Worm (Caenorhabditis elegans): ENCODE data around the gene F55C9.3.

F55C9.3 gene

DNA sequence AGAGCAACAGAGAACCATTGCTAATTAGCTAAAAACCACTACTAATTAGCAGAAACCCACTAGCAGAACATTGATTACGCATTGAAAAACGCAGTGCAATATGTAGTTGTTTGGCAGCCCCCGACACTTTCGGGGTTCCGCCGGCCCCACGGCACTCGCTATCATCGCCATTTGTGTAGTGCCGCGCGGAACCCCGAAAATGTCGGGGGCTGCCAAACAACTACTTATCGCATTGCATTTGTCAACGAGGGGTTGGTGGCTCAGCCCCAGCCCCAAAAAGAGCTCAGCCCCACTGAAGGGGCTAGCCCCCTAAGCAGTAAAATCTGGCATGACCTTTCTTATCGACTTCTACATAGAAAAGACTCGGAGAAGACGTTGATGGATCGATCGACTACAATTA is 28.6 kb downstream of the F55C9.3 start:
- no peak for TF ChIP-seq sptf-1 (tag; optimal IDR thresholded peaks at IDR 0.05)
- no peak for TF ChIP-seq elt-3 (tag; optimal IDR thresholded peaks at IDR 0.05)
- TF ChIP-seq elt-1 (tag; optimal IDR thresholded peaks at IDR 0.05; ENCODE audit: borderline replicate concordance, insufficient read depth), result no peak
- no peak for TF ChIP-seq hlh-1 (tag; optimal IDR thresholded peaks at IDR 0.05)
- no peak for TF ChIP-seq ces-1 (GFP tag; optimal IDR thresholded peaks at IDR 0.05)

DNA sequence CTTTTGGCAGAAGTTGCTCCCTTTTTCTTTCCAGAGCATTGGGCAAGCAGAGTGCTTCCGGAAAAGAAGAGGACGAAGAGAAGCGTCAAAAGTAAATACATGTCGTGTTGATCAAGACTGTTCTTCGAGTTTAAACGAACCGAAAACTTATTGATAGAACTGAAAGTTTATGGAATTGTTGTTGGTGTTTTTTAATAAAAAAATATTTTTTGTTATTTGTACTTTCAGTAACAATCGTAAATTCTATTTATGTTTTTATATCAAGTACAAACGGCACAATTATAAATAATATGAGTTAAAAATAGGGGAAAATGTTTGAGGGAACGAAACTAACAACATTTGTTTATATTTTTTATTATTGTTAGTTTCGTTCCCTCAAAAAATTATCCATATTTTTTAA is 30.3 kb downstream of the F55C9.3 start, which contains the start of gene F21D9.3:
Gene F21D9.3 (minus strand): TSS at position 101 of the 400 bp plus-strand sequence.
- no peak for TF ChIP-seq mab-5 (tag; optimal IDR thresholded peaks at IDR 0.05)
- no peak for TF ChIP-seq snpc-4 (tag; optimal IDR thresholded peaks at IDR 0.05)
- TF ChIP-seq tbx-8 (GFP tag; optimal IDR thresholded peaks at IDR 0.05), result no peak
- TF ChIP-seq blmp-1 (tag; optimal IDR thresholded peaks at IDR 0.05), result no peak
- no peak for TF ChIP-seq nhr-28 (tag; optimal IDR thresholded peaks at IDR 0.05)
- TF ChIP-seq zip-8 (tag; optimal IDR thresholded peaks at IDR 0.05), result no peak
- TF ChIP-seq mep-1 (tag; optimal IDR thresholded peaks at IDR 0.05), result no peak
- TF ChIP-seq cnd-1 (tag; optimal IDR thresholded peaks at IDR 0.05), result no peak
- no peak for TF ChIP-seq elt-3 (tag; optimal IDR thresholded peaks at IDR 0.05)
- no peak for TF ChIP-seq nhr-76 (tag; optimal IDR thresholded peaks at IDR 0.05)
- no peak for TF ChIP-seq unc-62 (GFP tag; optimal IDR thresholded peaks at IDR 0.05)
- TF ChIP-seq bed-3 (GFP tag; optimal IDR thresholded peaks at IDR 0.05), result no peak
- TF ChIP-seq drap-1 (GFP tag; optimal IDR thresholded peaks at IDR 0.05), result no peak
- no peak for TF ChIP-seq nhr-12 (tag; optimal IDR thresholded peaks at IDR 0.05)
- TF ChIP-seq mls-2 (tag; optimal IDR thresholded peaks at IDR 0.05), result no peak
- no peak for TF ChIP-seq hlh-1 (tag; optimal IDR thresholded peaks at IDR 0.05)

ce11 chrV:19253520-19253919 is 34.5 kb downstream of the F55C9.3 start, which contains the start of gene F21D9.4:
F21D9.4 (plus strand) TSS chrV:19253820.
- no peak for TF ChIP-seq nhr-12 (tag; optimal IDR thresholded peaks at IDR 0.05)
- no peak for TF ChIP-seq zip-8 (tag; optimal IDR thresholded peaks at IDR 0.05)
- TF ChIP-seq hlh-1 (tag; optimal IDR thresholded peaks at IDR 0.05), result no peak
- no peak for TF ChIP-seq lin-13 (tag; optimal IDR thresholded peaks at IDR 0.05)
- no peak for TF ChIP-seq flh-1 (GFP tag; optimal IDR thresholded peaks at IDR 0.05)
- TF ChIP-seq sptf-1 (tag; optimal IDR thresholded peaks at IDR 0.05), result no peak
- TF ChIP-seq ham-2 (GFP tag; optimal IDR thresholded peaks at IDR 0.05), result no peak
- no peak for TF ChIP-seq lsy-2 (tag; optimal IDR thresholded peaks at IDR 0.05)
- no peak for TF ChIP-seq M03D4.4 (tag; optimal IDR thresholded peaks at IDR 0.05)
- no peak for TF ChIP-seq unc-62 (GFP tag; optimal IDR thresholded peaks at IDR 0.05)
- TF ChIP-seq sem-2 (GFP tag; optimal IDR thresholded peaks at IDR 0.05), result no peak
- no peak for TF ChIP-seq drap-1 (GFP tag; optimal IDR thresholded peaks at IDR 0.05)
- no peak for TF ChIP-seq unc-39 (tag; optimal IDR thresholded peaks at IDR 0.05)
- no peak for TF ChIP-seq blmp-1 (tag; optimal IDR thresholded peaks at IDR 0.05)
- no peak for TF ChIP-seq mls-2 (tag; optimal IDR thresholded peaks at IDR 0.05)

DNA sequence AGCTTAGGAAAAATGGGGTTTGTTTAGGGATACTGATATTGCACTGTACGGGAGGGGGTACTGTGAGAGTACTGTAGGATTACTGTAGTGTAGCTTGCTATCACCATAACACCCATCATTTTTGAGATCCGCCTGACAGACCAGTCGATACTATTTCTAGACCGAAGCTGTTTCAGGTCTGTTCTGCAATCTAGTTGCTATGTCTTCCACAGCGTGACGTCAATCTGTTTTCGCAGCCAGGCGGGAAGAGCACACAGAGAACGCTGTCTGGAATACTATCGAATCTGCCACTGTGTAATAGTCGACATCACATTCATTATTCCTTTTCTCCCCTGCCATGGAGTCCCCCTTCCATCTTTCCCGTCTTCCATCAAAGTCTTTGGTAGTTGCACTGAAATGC is 36.1 kb downstream of the F55C9.3 start, which contains the start of gene F21D9.11:
Gene F21D9.11 (plus strand): TSS at position 301 of the 400 bp plus-strand sequence.
- TF ChIP-seq ces-1 (GFP tag; optimal IDR thresholded peaks at IDR 0.05) (no peak), bed-3 (GFP tag; optimal IDR thresholded peaks at IDR 0.05) (no peak), snpc-4 (tag; optimal IDR thresholded peaks at IDR 0.05) (no peak), lsy-2 (tag; optimal IDR thresholded peaks at IDR 0.05) (no peak), flh-1 (GFP tag; optimal IDR thresholded peaks at IDR 0.05) (no peak), unc-39 (tag; optimal IDR thresholded peaks at IDR 0.05) (no peak), ham-2 (GFP tag; optimal IDR thresholded peaks at IDR 0.05) (no peak), tbx-8 (GFP tag; optimal IDR thresholded peaks at IDR 0.05) (no peak), zip-8 (tag; optimal IDR thresholded peaks at IDR 0.05) (no peak), sem-2 (GFP tag; optimal IDR thresholded peaks at IDR 0.05) (no peak), nhr-2 (tag; optimal IDR thresholded peaks at IDR 0.05) (no peak), ceh-43 (GFP tag; optimal IDR thresholded peaks at IDR 0.05) (no peak), nhr-12 (tag; optimal IDR thresholded peaks at IDR 0.05) (no peak), lin-32 (GFP tag; optimal IDR thresholded peaks at IDR 0.05) (no peak)

- TF ChIP-seq cnd-1 (tag; optimal IDR thresholded peaks at IDR 0.05) (peak; percentile 16), ceh-43 (GFP tag; optimal IDR thresholded peaks at IDR 0.05) (no peak), nhr-2 (tag; optimal IDR thresholded peaks at IDR 0.05) (peak; percentile 36), ces-1 (GFP tag; optimal IDR thresholded peaks at IDR 0.05) (no peak)
Observed at ce11 chrV:19250983-19251382, 37.0 kb downstream of the F55C9.3 start, which contains the start of gene str-81. str-81 (minus strand) TSS chrV:19251083.

- TF ChIP-seq ztf-11 (tag; optimal IDR thresholded peaks at IDR 0.05) (no peak), hlh-1 (tag; optimal IDR thresholded peaks at IDR 0.05) (no peak), tbx-8 (GFP tag; optimal IDR thresholded peaks at IDR 0.05) (no peak), lin-13 (tag; optimal IDR thresholded peaks at IDR 0.05) (no peak), unc-120 (tag; optimal IDR thresholded peaks at IDR 0.05; ENCODE audit: poor library complexity, severe bottlenecking) (no peak), snpc-4 (tag; optimal IDR thresholded peaks at IDR 0.05) (no peak), cnd-1 (tag; optimal IDR thresholded peaks at IDR 0.05) (no peak), sem-2 (GFP tag; optimal IDR thresholded peaks at IDR 0.05) (no peak), nhr-28 (tag; optimal IDR thresholded peaks at IDR 0.05) (no peak), sptf-1 (tag; optimal IDR thresholded peaks at IDR 0.05) (no peak), ceh-39 (tag; optimal IDR thresholded peaks at IDR 0.05) (no peak), ces-1 (GFP tag; optimal IDR thresholded peaks at IDR 0.05) (no peak), mls-2 (tag; optimal IDR thresholded peaks at IDR 0.05) (no peak), ham-2 (GFP tag; optimal IDR thresholded peaks at IDR 0.05) (no peak), elt-3 (tag; optimal IDR thresholded peaks at IDR 0.05) (no peak)
Observed at ce11 chrV:19240129-19240528, 47.8 kb downstream of the F55C9.3 start, which contains the start of the genes fbxb-115 and fbxb-1. fbxb-115 (minus strand) TSS chrV:19240229. fbxb-1 (plus strand) TSS chrV:19240354.

All from whole organism, mixed stage, embryonic.